Fruit fly (Drosophila melanogaster): Measurements from ENCODE around the gene CG13937.

- TF ChIP-seq tj (GFP tag; optimal IDR thresholded peaks at IDR 0.05) (no peak), CG11617 (GFP tag; optimal IDR thresholded peaks at IDR 0.05) (no peak), CG33017 (tag; optimal IDR thresholded peaks at IDR 0.05) (no peak)
These were observed 16.6 kb downstream of the CG13937 start for dm6 chr3L:1866021-1866811.

Measured in whole organism, adult.